Worm (Caenorhabditis elegans) whole organism, young adult: ENCODE measurements around the gene F53F4.12.

Experiments
- F57A8.1 ChIP-seq: fragments of 200-800 bp; sonication (Bioruptor generic); optimal IDR thresholded peaks from 2 replicates; lab custom pipeline; 2018; ENCODE audit warnings: mild to moderate bottlenecking, missing genetic modification characterization, moderate library complexity, missing compliant biosample characterization
- T26A5.8 ChIP-seq: sonication (generic microtip); optimal IDR thresholded peaks from 2 replicates; lab custom pipeline; 2016; ENCODE audit warnings: missing genetic modification characterization, missing compliant biosample characterization
- Y67H2A.10 ChIP-seq: fragments of 200-800 bp; sonication (Bioruptor generic); conservative IDR thresholded peaks from 2 replicates; pipeline ENCODE4 v1.3.6; 2022; ENCODE audit warnings: missing genetic modification reagents, missing genetic modification characterization, missing compliant biosample characterization
- Y79H2A.3 ChIP-seq: fragments of 200-800 bp; sonication (Bioruptor generic); conservative IDR thresholded peaks from 2 replicates; pipeline ENCODE4 v1.3.6; 2022; ENCODE audit warnings: missing genetic modification reagents, missing genetic modification characterization, missing compliant biosample characterization
- attf-5 ChIP-seq: fragments of 200-800 bp; sonication (Bioruptor generic); optimal IDR thresholded peaks from 2 replicates; lab custom pipeline; 2018; ENCODE audit warnings: mild to moderate bottlenecking, missing genetic modification characterization, missing compliant biosample characterization
- cebp-2 ChIP-seq: fragments of 200-800 bp; sonication (Bioruptor generic); IDR thresholded peaks from 2 replicates; pipeline ENCODE4 v1.3.6; 2022; ENCODE audit warnings: missing genetic modification characterization, missing compliant biosample characterization
- him-1 ChIP-seq: sonication (generic microtip); optimal IDR thresholded peaks from 2 replicates; lab custom pipeline; 2016; ENCODE audit warnings: missing genotype, missing genetic modification reagents, missing genetic modification characterization, missing compliant biosample characterization
- hmg-1.2 ChIP-seq: fragments of 200-800 bp; sonication (Bioruptor generic); IDR thresholded peaks from 2 replicates; pipeline ENCODE4 v1.3.6; 2022; ENCODE audit warnings: missing genetic modification reagents, missing genetic modification characterization, missing compliant biosample characterization
- hmg-20 ChIP-seq: fragments of 200-800 bp; sonication (Bioruptor generic); IDR thresholded peaks from 2 replicates; pipeline ENCODE4 v1.3.6; 2022; ENCODE audit warnings: missing genetic modification reagents, missing genetic modification characterization, missing compliant biosample characterization
- hsf-1 ChIP-seq: fragments of 200-800 bp; sonication (Bioruptor generic); IDR thresholded peaks from 2 replicates; pipeline ENCODE4 v1.3.6; 2022; ENCODE audit warnings: missing genetic modification reagents, missing genetic modification characterization, missing compliant biosample characterization
- madf-6 ChIP-seq: fragments of 200-800 bp; sonication (Bioruptor generic); IDR thresholded peaks from 2 replicates; pipeline ENCODE4 v1.3.6; 2022; ENCODE audit warnings: missing genetic modification reagents, missing genetic modification characterization, missing compliant biosample characterization
- sea-2 ChIP-seq: fragments of 200-800 bp; sonication (Bioruptor generic); IDR thresholded peaks from 2 replicates; pipeline ENCODE4 v1.3.6; 2022; ENCODE audit warnings: missing genetic modification characterization, missing compliant biosample characterization
- snpc-3.4 ChIP-seq: sonication (generic microtip); optimal IDR thresholded peaks from 2 replicates; lab custom pipeline; 2017; ENCODE audit warnings: missing genetic modification characterization, mild to moderate bottlenecking, missing compliant biosample characterization, antibody characterized with exemption, moderate library complexity, missing genotype, missing genetic modification reagents
- snpc-4 ChIP-seq, 5 experiments: fragments of 150-350 bp in 1 of 5; sonication (generic microtip) in 4 of 5; optimal IDR thresholded peaks; 2 replicates each; lab custom pipeline; 2014 to 2018; ENCODE audit warnings: missing genetic modification characterization in 5 of 5, missing biosample characterization in 3 of 5, antibody characterized with exemption in 2 of 5, mild to moderate bottlenecking in 2 of 5, missing compliant biosample characterization in 2 of 5, missing genotype in 2 of 5, moderate library complexity in 2 of 5, missing genetic modification reagents in 1 of 5

- no peak for TF ChIP-seq hsf-1
- no peak for TF ChIP-seq attf-5
- TF ChIP-seq Y79H2A.3, result no peak
- TF ChIP-seq snpc-4 (GFP tag; optimal IDR thresholded peaks at IDR 0.05; lab: Kevin White, UChicago), result no peak
- no peak for TF ChIP-seq snpc-4 (tag; optimal IDR thresholded peaks at IDR 0.05; lab: Kevin White, UChicago)
- TF ChIP-seq sea-2 (GFP tag; lab: Robert Waterston, UW), result no peak
- peak; percentile 36 for TF ChIP-seq him-1 (tag; lab: Kevin White, UChicago)
- no peak for TF ChIP-seq T26A5.8 (tag; lab: Kevin White, UChicago)
- no peak for TF ChIP-seq cebp-2
- no peak for TF ChIP-seq Y67H2A.10
- TF ChIP-seq madf-6 (GFP tag; lab: Robert Waterston, UW), result peak; percentile 92
- TF ChIP-seq F57A8.1, result no peak
- TF ChIP-seq snpc-3.4, result peak; percentile 0
- TF ChIP-seq hmg-1.2, result no peak
- no peak for TF ChIP-seq hmg-20 (GFP tag; lab: Robert Waterston, UW)
Measured at ce11 chrV:13591504-13592174, 34.2 kb upstream of the F53F4.12 start, which contains the start of gene tbcb-1.
